Fruit fly (Drosophila melanogaster) whole organism, adult: Measurements from ENCODE around the gene CG11755.
A peak's percentile ranks its signal among the peaks of the same experiment; 100 is the strongest.

Experiments
- CG11617 ChIP-seq: fragments of 200-800 bp; sonication (Bioruptor generic); optimal IDR thresholded peaks from 2 replicates; lab custom pipeline; 2017; ENCODE audit warnings: mild to moderate bottlenecking, missing biosample characterization, missing genetic modification reagents, missing genetic modification characterization
- CG12768 ChIP-seq: fragments of 200-800 bp; sonication (Bioruptor generic); optimal IDR thresholded peaks from 2 replicates; lab custom pipeline; 2017; ENCODE audit warnings: missing biosample characterization, missing genetic modification characterization, mild to moderate bottlenecking, moderate library complexity, missing genetic modification reagents
- CG14711 ChIP-seq: fragments of 200-800 bp; sonication (Bioruptor generic); optimal IDR thresholded peaks from 2 replicates; lab custom pipeline; 2018; ENCODE audit warnings: missing biosample characterization, mild to moderate bottlenecking, missing genetic modification characterization, moderate library complexity
- CG1620 ChIP-seq: fragments of 200-800 bp; sonication (Bioruptor generic); optimal IDR thresholded peaks from 2 replicates; lab custom pipeline; 2016; ENCODE audit warnings: missing biosample characterization, missing genetic modification characterization
- CG33017 ChIP-seq: fragments of 200-800 bp; sonication (Bioruptor generic); optimal IDR thresholded peaks from 2 replicates; lab custom pipeline; 2018; ENCODE audit warnings: missing biosample characterization, mild to moderate bottlenecking, missing genetic modification characterization, moderate library complexity
- CG5204 ChIP-seq: fragments of 200-800 bp; sonication (Bioruptor generic); optimal IDR thresholded peaks from 2 replicates; lab custom pipeline; 2016; ENCODE audit warnings: missing biosample characterization, missing genetic modification characterization
- CG7045 ChIP-seq: fragments of 200-800 bp; sonication (Bioruptor generic); optimal IDR thresholded peaks from 2 replicates; lab custom pipeline; 2017; ENCODE audit warnings: missing biosample characterization, mild to moderate bottlenecking, missing genetic modification characterization
- CG7101 ChIP-seq: fragments of 200-800 bp; sonication (Bioruptor generic); optimal IDR thresholded peaks from 2 replicates; lab custom pipeline; 2018; ENCODE audit warnings: missing biosample characterization, mild to moderate bottlenecking, missing genetic modification characterization, moderate library complexity
- Clk ChIP-seq: fragments of 200-800 bp; sonication (Bioruptor generic); optimal IDR thresholded peaks from 2 replicates; lab custom pipeline; 2017; ENCODE audit warnings: missing biosample characterization, missing genetic modification characterization
- Crg-1 ChIP-seq: fragments of 200-800 bp; sonication (Bioruptor generic); optimal IDR thresholded peaks from 2 replicates; lab custom pipeline; 2016; ENCODE audit warnings: missing biosample characterization, missing genetic modification characterization
- Hr96 ChIP-seq: fragments of 200-800 bp; sonication (Bioruptor generic); optimal IDR thresholded peaks from 2 replicates; lab custom pipeline; 2016; ENCODE audit warnings: missing biosample characterization, missing genetic modification characterization
- Mnt ChIP-seq: fragments of 200-800 bp; sonication (Bioruptor generic); optimal IDR thresholded peaks from 2 replicates; lab custom pipeline; 2016; ENCODE audit warnings: missing biosample characterization, mild to moderate bottlenecking, missing genetic modification characterization
- bab1 ChIP-seq: fragments of 200-800 bp; sonication (Bioruptor generic); optimal IDR thresholded peaks from 3 replicates; lab custom pipeline; 2019; ENCODE audit warnings: missing biosample characterization, mild to moderate bottlenecking, missing genetic modification characterization, moderate library complexity
- cic ChIP-seq: fragments of 200-800 bp; sonication (Bioruptor generic); optimal IDR thresholded peaks from 2 replicates; lab custom pipeline; 2017; ENCODE audit warnings: missing biosample characterization, mild to moderate bottlenecking, missing genetic modification characterization, moderate library complexity
- cnc ChIP-seq, 2 experiments: fragments of >200 bp; optimal IDR thresholded peaks; 2 replicates each; lab custom pipeline; 2017
- kay ChIP-seq: fragments of 200-800 bp; sonication (Bioruptor generic); peaks from one replicate; lab custom pipeline; 2016; ENCODE audit warnings: missing biosample characterization, missing genetic modification characterization, borderline replicate concordance
- ovo ChIP-seq: fragments of 200-800 bp; sonication (Bioruptor generic); optimal IDR thresholded peaks from 2 replicates; lab custom pipeline; 2016; ENCODE audit warnings: missing biosample characterization, missing genetic modification characterization
- pad ChIP-seq: fragments of 200-800 bp; sonication (Bioruptor generic); optimal IDR thresholded peaks from 3 replicates; lab custom pipeline; 2017; ENCODE audit warnings: missing biosample characterization, missing genetic modification characterization, mild to moderate bottlenecking, moderate library complexity, missing genetic modification reagents
- tj ChIP-seq: fragments of 200-800 bp; sonication (Bioruptor generic); optimal IDR thresholded peaks from 3 replicates; lab custom pipeline; 2017; ENCODE audit warnings: missing biosample characterization, mild to moderate bottlenecking, missing genetic modification characterization, moderate library complexity
- toe ChIP-seq: fragments of 200-800 bp; sonication (Bioruptor generic); optimal IDR thresholded peaks from 2 replicates; lab custom pipeline; 2016; ENCODE audit warnings: missing biosample characterization, missing genetic modification characterization

The CG11755 gene

dm6 chr3R:8676560-8677000, at the start of gene CG11755, which contains the start of the genes Unc50 and CG8043:
Gene CG11755, plus strand, starts transcription at chr3R:8676915.
Gene Unc50, minus strand, starts transcription at chr3R:8676613.
Gene CG8043, plus strand, starts transcription at chr3R:8676915.
- TF ChIP-seq CG7045 (GFP tag; lab: Kevin White, UChicago) (peak; percentile 81), Hr96 (GFP tag; lab: Kevin White, UChicago) (peak; percentile 82), pad (GFP tag; lab: Kevin White, UChicago) (peak; percentile 59), Crg-1 (peak; percentile 73), CG33017 (peak; percentile 67), cic (GFP tag; lab: Kevin White, UChicago) (peak; percentile 37), cnc (optimal IDR thresholded peaks at IDR 0.05; lab: Kevin White, UChicago) (no peak), CG7101 (peak; percentile 80), bab1 (GFP tag; lab: Kevin White, UChicago) (peak; percentile 90), toe (GFP tag; lab: Kevin White, UChicago) (peak; percentile 89), Mnt (GFP tag; lab: Kevin White, UChicago) (peak; percentile 74), CG5204 (GFP tag; lab: Kevin White, UChicago) (peak; percentile 86), CG12768 (peak; percentile 73), CG11617 (GFP tag; lab: Kevin White, UChicago) (peak; percentile 85), CG1620 (peak; percentile 82), kay (GFP tag; lab: Kevin White, UChicago) (peak; percentile 94), ovo (GFP tag; lab: Kevin White, UChicago) (peak; percentile 44), Clk (peak; percentile 59), CG14711 (peak; percentile 74), tj (peak; percentile 54)

dm6 chr3R:8635778-8636177, 40.9 kb upstream of the CG11755 start, which contains the start of gene Or85e:
Gene Or85e, minus strand, starts transcription at chr3R:8635878.
- TF ChIP-seq tj, result no peak
- no peak for TF ChIP-seq cnc (optimal IDR thresholded peaks at IDR 0.05; lab: Kevin White, UChicago)
- TF ChIP-seq Clk, result no peak
- TF ChIP-seq Mnt (GFP tag; lab: Kevin White, UChicago), result no peak
- TF ChIP-seq CG5204 (GFP tag; lab: Kevin White, UChicago), result no peak

dm6 chr3R:8638629-8639028, 38.1 kb upstream of the CG11755 start:
- TF ChIP-seq pad (GFP tag; lab: Kevin White, UChicago) (no peak), CG1620 (no peak), kay (GFP tag; lab: Kevin White, UChicago) (no peak), CG5204 (GFP tag; lab: Kevin White, UChicago) (no peak), Clk (no peak), CG12768 (no peak), Hr96 (GFP tag; lab: Kevin White, UChicago) (no peak), bab1 (GFP tag; lab: Kevin White, UChicago) (no peak), CG7045 (GFP tag; lab: Kevin White, UChicago) (no peak), CG33017 (no peak), ovo (GFP tag; lab: Kevin White, UChicago) (no peak), cic (GFP tag; lab: Kevin White, UChicago) (no peak), CG11617 (GFP tag; lab: Kevin White, UChicago) (no peak), CG7101 (no peak)

dm6 chr3R:8642376-8642966, 34.2 kb upstream of the CG11755 start:
- TF ChIP-seq tj, result peak; percentile 90
- TF ChIP-seq ovo (GFP tag; lab: Kevin White, UChicago), result no peak
- no peak for TF ChIP-seq CG7101
- peak; percentile 10 for TF ChIP-seq bab1 (GFP tag; lab: Kevin White, UChicago)
- no peak for TF ChIP-seq Crg-1
- TF ChIP-seq kay (GFP tag; lab: Kevin White, UChicago), result peak; percentile 79
- TF ChIP-seq CG14711, result no peak
- TF ChIP-seq CG7045 (GFP tag; lab: Kevin White, UChicago), result no peak

- TF ChIP-seq CG12768 (no peak), Hr96 (GFP tag; lab: Kevin White, UChicago) (no peak), CG5204 (GFP tag; lab: Kevin White, UChicago) (no peak), CG1620 (no peak), toe (GFP tag; lab: Kevin White, UChicago) (no peak), Mnt (GFP tag; lab: Kevin White, UChicago) (no peak), CG7045 (GFP tag; lab: Kevin White, UChicago) (no peak), Clk (no peak), CG33017 (no peak), cnc (optimal IDR thresholded peaks at IDR 0.05; lab: Kevin White, UChicago) (no peak)
Observed at dm6 chr3R:8645580-8646220, 31.0 kb upstream of the CG11755 start, which contains the start of gene Cyp313b1. Gene Cyp313b1, minus strand, starts transcription at chr3R:8645650.

- peak; percentile 97 for TF ChIP-seq Clk
- no peak for TF ChIP-seq kay (GFP tag; lab: Kevin White, UChicago)
- TF ChIP-seq Hr96 (GFP tag; lab: Kevin White, UChicago), result peak; percentile 98
- TF ChIP-seq CG33017, result peak; percentile 98
- peak; percentile 90 for TF ChIP-seq pad (GFP tag; lab: Kevin White, UChicago)
- peak; percentile 96 for TF ChIP-seq Mnt (GFP tag; lab: Kevin White, UChicago)
- no peak for TF ChIP-seq cnc (optimal IDR thresholded peaks at IDR 0.05; lab: Kevin White, UChicago)
- peak; percentile 99 for TF ChIP-seq CG11617 (GFP tag; lab: Kevin White, UChicago)
- TF ChIP-seq CG5204 (GFP tag; lab: Kevin White, UChicago), result peak; percentile 98
- peak; percentile 99 for TF ChIP-seq CG1620
- peak; percentile 98 for TF ChIP-seq CG7045 (GFP tag; lab: Kevin White, UChicago)
- peak; percentile 96 for TF ChIP-seq CG14711
- peak; percentile 90 for TF ChIP-seq tj
- peak; percentile 98 for TF ChIP-seq CG7101
- peak; percentile 96 for TF ChIP-seq ovo (GFP tag; lab: Kevin White, UChicago)
- peak; percentile 99 for TF ChIP-seq bab1 (GFP tag; lab: Kevin White, UChicago)
- peak; percentile 98 for TF ChIP-seq CG12768
- peak; percentile 98 for TF ChIP-seq Crg-1
- TF ChIP-seq toe (GFP tag; lab: Kevin White, UChicago), result peak; percentile 99
- peak; percentile 88 for TF ChIP-seq cic (GFP tag; lab: Kevin White, UChicago)
Observed at dm6 chr3R:8650741-8651140, 26.0 kb upstream of the CG11755 start, which contains the start of the genes Mkk4 and SLIRP2. Gene Mkk4, minus strand, starts transcription at chr3R:8650796. Gene SLIRP2, plus strand, starts transcription at chr3R:8651084.
